Worm (Caenorhabditis elegans) whole organism, early embryonic: ENCODE results near the gene nstp-8.

ENCODE experiments used
- B0310.2 ChIP-seq: sonication (generic microtip); optimal IDR thresholded peaks from 2 replicates; lab custom pipeline; 2016; ENCODE audit warnings: mild to moderate bottlenecking, missing genetic modification characterization, missing compliant biosample characterization
- F13C5.2 ChIP-seq: sonication (generic microtip); optimal IDR thresholded peaks from 2 replicates; lab custom pipeline; 2017; ENCODE audit warnings: mild to moderate bottlenecking, missing genetic modification characterization, inconsistent platforms, missing compliant biosample characterization
- aly-1 ChIP-seq: sonication (generic microtip); optimal IDR thresholded peaks from 2 replicates; lab custom pipeline; 2016; ENCODE audit warnings: missing genetic modification characterization, missing compliant biosample characterization
- ama-1 ChIP-seq: fragments of 150-350 bp; optimal IDR thresholded peaks from 2 replicates; lab custom pipeline; 2014
- ceh-13 ChIP-seq: fragments of 200-800 bp; sonication (Bioruptor generic); optimal IDR thresholded peaks from 2 replicates; lab custom pipeline; 2018; ENCODE audit warnings: mild to moderate bottlenecking, missing genetic modification characterization, missing compliant biosample characterization
- ceh-36 ChIP-seq: sonication (generic microtip); optimal IDR thresholded peaks from 2 replicates; lab custom pipeline; 2016; ENCODE audit warnings: missing genetic modification characterization, inconsistent platforms, missing compliant biosample characterization
- ets-7 ChIP-seq: sonication (generic microtip); optimal IDR thresholded peaks from 2 replicates; lab custom pipeline; 2016; ENCODE audit warnings: missing genotype, missing genetic modification characterization, missing compliant biosample characterization
- flt-1 ChIP-seq: fragments of 200-800 bp; sonication (Bioruptor generic); IDR thresholded peaks from 2 replicates; pipeline ENCODE4 v1.3.6; 2022; ENCODE audit warnings: missing genetic modification characterization, missing compliant biosample characterization
- hmbx-1 ChIP-seq: sonication (generic microtip); optimal IDR thresholded peaks from 2 replicates; lab custom pipeline; 2016; ENCODE audit warnings: mild to moderate bottlenecking, missing genetic modification characterization, missing compliant biosample characterization
- hmg-4 ChIP-seq: fragments of 200-800 bp; sonication (Bioruptor generic); optimal IDR thresholded peaks from 2 replicates; lab custom pipeline; 2018; ENCODE audit warnings: mild to moderate bottlenecking, missing genetic modification characterization, missing compliant biosample characterization
- hnd-1 ChIP-seq: sonication (generic microtip); optimal IDR thresholded peaks from 2 replicates; lab custom pipeline; 2016; ENCODE audit warnings: missing genetic modification characterization, missing compliant biosample characterization
- pes-1 ChIP-seq: fragments of 200-800 bp; sonication (Bioruptor generic); IDR thresholded peaks from 2 replicates; pipeline ENCODE4 v1.3.6; 2022; ENCODE audit warnings: missing genetic modification reagents, missing genetic modification characterization, missing compliant biosample characterization
- scrt-1 ChIP-seq: fragments of 200-800 bp; sonication (Bioruptor generic); IDR thresholded peaks from 2 replicates; pipeline ENCODE4 v1.3.6; 2022; ENCODE audit warnings: missing genetic modification characterization, missing compliant biosample characterization
- sea-1 ChIP-seq: fragments of 200-800 bp; sonication (Bioruptor generic); conservative IDR thresholded peaks from 2 replicates; pipeline ENCODE4 v1.3.6; 2022; ENCODE audit warnings: missing genetic modification characterization, missing compliant biosample characterization
- tbx-11 ChIP-seq: fragments of 200-800 bp; sonication (Bioruptor generic); IDR thresholded peaks from 2 replicates; pipeline ENCODE4 v1.3.6; 2022; ENCODE audit warnings: missing genetic modification characterization, missing compliant biosample characterization
- tbx-37 ChIP-seq: fragments of 200-800 bp; sonication (Bioruptor generic); conservative IDR thresholded peaks from 2 replicates; pipeline ENCODE4 v1.3.6; 2022; ENCODE audit warnings: missing genetic modification reagents, missing genetic modification characterization, missing compliant biosample characterization
- tra-4 ChIP-seq: sonication (generic microtip); optimal IDR thresholded peaks from 2 replicates; lab custom pipeline; 2017; ENCODE audit warnings: missing genetic modification characterization, missing compliant biosample characterization

Gene nstp-8

DNA sequence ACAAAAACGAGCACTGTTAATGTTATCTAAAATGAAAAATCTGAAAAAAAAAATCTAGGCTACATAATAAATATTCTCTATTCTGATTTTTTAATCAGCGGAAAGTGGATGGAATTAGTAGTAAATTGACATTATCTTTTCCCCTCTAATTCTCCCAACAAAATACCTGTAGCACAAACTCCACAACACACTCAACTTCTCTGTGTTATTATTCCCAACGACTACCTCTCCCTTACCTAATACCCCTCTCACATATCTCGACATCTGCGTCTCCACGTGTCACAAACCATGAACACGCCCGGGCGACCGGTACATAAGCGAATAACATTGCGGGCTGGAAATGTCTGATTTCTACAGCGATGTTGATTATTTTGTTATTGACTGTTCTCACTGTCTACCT is 32.3 kb upstream of the nstp-8 start, which contains the start of gene cyp-33C2:
Gene cyp-33C2, plus strand, starts transcription at position 327 of the 400 bp plus-strand sequence.
- TF ChIP-seq ceh-13: no peak
- TF ChIP-seq pes-1 (GFP tag; lab: Robert Waterston, UW): no peak
- TF ChIP-seq ets-7 (tag; lab: Kevin White, UChicago): no peak
- TF ChIP-seq hmg-4: no peak
- TF ChIP-seq B0310.2: no peak
- TF ChIP-seq scrt-1: no peak
- TF ChIP-seq ceh-36 (tag; lab: Kevin White, UChicago): no peak
- TF ChIP-seq hmbx-1 (tag; lab: Kevin White, UChicago): no peak
- TF ChIP-seq flt-1 (GFP tag; lab: Robert Waterston, UW): no peak
- TF ChIP-seq tra-4: no peak
- no peak for TF ChIP-seq tbx-11 (GFP tag; lab: Robert Waterston, UW)
- TF ChIP-seq ama-1 (lab: Kevin White, UChicago): no peak
- TF ChIP-seq aly-1 (tag; lab: Kevin White, UChicago): no peak

- TF ChIP-seq hmbx-1 (tag; lab: Kevin White, UChicago) (no peak), ceh-36 (tag; lab: Kevin White, UChicago) (no peak)
These were observed 30.0 kb upstream of the nstp-8 start for ce11 chrV:2185486-2185885.

DNA sequence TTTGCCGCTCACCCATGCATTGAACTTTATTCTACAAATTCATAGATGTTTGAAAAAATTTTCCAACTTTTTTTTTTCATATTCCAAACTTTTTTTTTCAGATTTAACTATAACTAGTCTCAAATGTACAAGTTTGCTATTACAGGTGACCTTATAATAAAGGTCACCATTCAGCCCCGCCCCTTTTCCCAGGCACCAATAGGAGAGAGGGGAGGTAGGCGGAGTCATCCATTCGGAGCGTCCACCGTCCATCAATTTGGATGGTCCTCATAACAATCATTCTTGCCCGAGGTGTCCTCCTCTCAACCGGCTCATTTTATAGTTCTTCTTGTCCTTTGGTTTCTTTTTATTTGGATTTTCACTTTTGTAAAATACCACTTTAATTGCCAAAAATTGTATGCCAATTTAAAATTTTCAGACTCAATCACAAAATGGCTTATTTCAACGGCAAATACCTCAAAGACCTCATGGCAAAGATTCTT is 27.5 kb upstream of the nstp-8 start, which contains the start of gene Y5H2B.3:
Gene Y5H2B.3, plus strand, starts transcription at position 432 of the 482 bp plus-strand sequence.
- TF ChIP-seq ceh-36 (tag; lab: Kevin White, UChicago) (no peak), B0310.2 (no peak), ceh-13 (no peak), sea-1 (GFP tag; lab: Robert Waterston, UW) (no peak), pes-1 (GFP tag; lab: Robert Waterston, UW) (no peak), hmg-4 (no peak), aly-1 (tag; lab: Kevin White, UChicago) (no peak), tra-4 (no peak), tbx-11 (GFP tag; lab: Robert Waterston, UW) (no peak), tbx-37 (GFP tag; lab: Robert Waterston, UW) (no peak), ama-1 (lab: Kevin White, UChicago) (no peak)

- TF ChIP-seq aly-1 (tag; lab: Kevin White, UChicago) (no peak), hmg-4 (no peak), flt-1 (GFP tag; lab: Robert Waterston, UW) (no peak), hmbx-1 (tag; lab: Kevin White, UChicago) (no peak), tra-4 (no peak), tbx-37 (GFP tag; lab: Robert Waterston, UW) (no peak), ceh-13 (no peak), sea-1 (GFP tag; lab: Robert Waterston, UW) (no peak), ets-7 (tag; lab: Kevin White, UChicago) (no peak), scrt-1 (no peak)
These were observed 25.1 kb upstream of the nstp-8 start for ce11 chrV:2190383-2190782.

DNA sequence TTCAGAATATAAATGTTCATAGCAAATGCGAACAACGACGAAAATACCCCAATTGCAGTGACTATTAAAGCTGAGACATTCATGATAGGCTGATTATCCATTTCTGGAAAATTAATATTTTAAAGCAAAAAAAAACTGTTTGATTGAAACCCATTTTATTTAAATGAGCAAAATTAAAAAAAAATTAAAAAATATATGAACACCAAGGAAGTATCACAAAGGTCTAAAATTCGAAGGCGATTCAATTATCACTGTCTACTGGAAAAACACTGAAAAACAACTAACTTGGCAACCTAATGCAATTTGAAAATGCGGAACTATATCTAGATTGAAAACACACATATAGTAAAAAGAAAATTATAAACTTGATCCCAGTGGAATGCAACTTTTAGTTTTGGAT is 24.3 kb upstream of the nstp-8 start, which contains the start of gene srbc-42:
Gene srbc-42, minus strand, starts transcription at position 101 of the 400 bp plus-strand sequence.
- no peak for TF ChIP-seq hmbx-1 (tag; lab: Kevin White, UChicago)
- no peak for TF ChIP-seq tbx-37 (GFP tag; lab: Robert Waterston, UW)
- TF ChIP-seq pes-1 (GFP tag; lab: Robert Waterston, UW): no peak
- no peak for TF ChIP-seq ceh-13
- TF ChIP-seq ama-1 (lab: Kevin White, UChicago): no peak
- no peak for TF ChIP-seq B0310.2
- TF ChIP-seq tra-4: no peak
- no peak for TF ChIP-seq ets-7 (tag; lab: Kevin White, UChicago)
- TF ChIP-seq F13C5.2 (tag; lab: Kevin White, UChicago): no peak
- TF ChIP-seq scrt-1: no peak
- no peak for TF ChIP-seq aly-1 (tag; lab: Kevin White, UChicago)
- TF ChIP-seq hnd-1 (tag; lab: Kevin White, UChicago): no peak
- no peak for TF ChIP-seq hmg-4
- no peak for TF ChIP-seq sea-1 (GFP tag; lab: Robert Waterston, UW)
- TF ChIP-seq ceh-36 (tag; lab: Kevin White, UChicago): no peak
- no peak for TF ChIP-seq tbx-11 (GFP tag; lab: Robert Waterston, UW)
- TF ChIP-seq flt-1 (GFP tag; lab: Robert Waterston, UW): no peak

DNA sequence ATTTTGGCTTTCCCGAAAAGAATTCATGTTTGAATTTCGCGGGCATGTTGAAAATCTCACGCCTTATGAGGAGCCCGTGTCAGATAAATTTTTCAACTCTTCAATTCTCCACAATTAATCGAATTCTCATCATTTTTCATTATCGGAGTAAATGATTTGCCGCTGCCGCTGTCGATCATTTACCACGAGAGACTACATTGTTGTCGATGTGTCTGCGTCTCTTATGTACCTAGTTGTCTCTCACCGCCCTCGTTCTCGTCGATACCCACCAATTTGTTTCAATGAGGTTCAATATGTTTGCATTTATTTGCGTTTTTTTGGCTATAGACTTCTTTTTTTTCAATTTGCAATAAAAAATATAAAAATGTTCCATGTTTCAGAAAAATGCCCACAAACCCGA is 23.3 kb upstream of the nstp-8 start, which contains the start of gene nhr-13:
Gene nhr-13, plus strand, starts transcription at position 369 of the 400 bp plus-strand sequence.
- no peak for TF ChIP-seq hnd-1 (tag; lab: Kevin White, UChicago)
- TF ChIP-seq hmbx-1 (tag; lab: Kevin White, UChicago): no peak
- no peak for TF ChIP-seq ceh-13
- TF ChIP-seq scrt-1: no peak
- no peak for TF ChIP-seq B0310.2
- no peak for TF ChIP-seq ets-7 (tag; lab: Kevin White, UChicago)
- no peak for TF ChIP-seq tbx-11 (GFP tag; lab: Robert Waterston, UW)
- no peak for TF ChIP-seq sea-1 (GFP tag; lab: Robert Waterston, UW)
- TF ChIP-seq aly-1 (tag; lab: Kevin White, UChicago): no peak
- TF ChIP-seq F13C5.2 (tag; lab: Kevin White, UChicago): no peak
- no peak for TF ChIP-seq tra-4
- TF ChIP-seq tbx-37 (GFP tag; lab: Robert Waterston, UW): no peak
- no peak for TF ChIP-seq flt-1 (GFP tag; lab: Robert Waterston, UW)

DNA sequence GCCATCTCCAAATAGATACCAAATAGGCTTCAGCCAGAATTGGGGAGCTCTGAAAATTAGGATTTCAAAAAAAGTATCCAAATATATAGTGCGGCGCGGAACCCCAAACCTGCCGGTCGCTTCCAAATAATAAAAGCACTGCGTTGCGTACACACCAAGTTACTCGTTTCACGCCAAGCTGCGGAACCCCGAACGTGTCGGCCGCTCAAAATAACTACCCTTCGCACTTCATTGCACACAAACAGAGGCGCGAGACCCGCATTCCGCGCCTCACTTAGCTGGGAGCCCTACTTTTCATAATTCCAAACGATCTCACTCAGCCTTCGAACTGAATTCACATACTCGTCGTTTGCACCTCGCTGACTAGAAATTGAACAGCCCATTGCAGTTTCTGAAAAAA is 15.9 kb upstream of the nstp-8 start:
- TF ChIP-seq tbx-11 (GFP tag; lab: Robert Waterston, UW): no peak
- no peak for TF ChIP-seq hnd-1 (tag; lab: Kevin White, UChicago)
- no peak for TF ChIP-seq hmg-4
- no peak for TF ChIP-seq ceh-36 (tag; lab: Kevin White, UChicago)
- TF ChIP-seq B0310.2: no peak
- no peak for TF ChIP-seq sea-1 (GFP tag; lab: Robert Waterston, UW)
- no peak for TF ChIP-seq tbx-37 (GFP tag; lab: Robert Waterston, UW)
- no peak for TF ChIP-seq flt-1 (GFP tag; lab: Robert Waterston, UW)
- TF ChIP-seq ama-1 (lab: Kevin White, UChicago): no peak
